Worm (Caenorhabditis elegans): ENCODE measurements around the gene lipl-4.

- TF ChIP-seq lsy-2 (tag; optimal IDR thresholded peaks at IDR 0.05) (no peak), pha-4 (tag; optimal IDR thresholded peaks at IDR 0.05) (no peak), zip-8 (tag; optimal IDR thresholded peaks at IDR 0.05) (no peak), unc-62 (GFP tag; optimal IDR thresholded peaks at IDR 0.05) (no peak), unc-39 (tag; optimal IDR thresholded peaks at IDR 0.05) (no peak), snpc-4 (tag; optimal IDR thresholded peaks at IDR 0.05) (no peak), nhr-2 (tag; optimal IDR thresholded peaks at IDR 0.05) (no peak), ceh-83 (GFP tag; optimal IDR thresholded peaks at IDR 0.05) (no peak), nhr-237 (tag; optimal IDR thresholded peaks at IDR 0.05) (no peak), elt-3 (tag; optimal IDR thresholded peaks at IDR 0.05) (no peak), ztf-11 (tag; optimal IDR thresholded peaks at IDR 0.05) (no peak), nhr-12 (tag; optimal IDR thresholded peaks at IDR 0.05) (no peak), mep-1 (tag; optimal IDR thresholded peaks at IDR 0.05) (no peak), ces-1 (GFP tag; optimal IDR thresholded peaks at IDR 0.05) (no peak)
Measured at ce11 chrV:6524757-6525156, 25.2 kb upstream of the lipl-4 start, which contains the start of gene acs-1.
